Fruit fly (Drosophila melanogaster) whole organism, embryonic: ENCODE measurements around the gene Sytbeta.

ENCODE experiments used
- Antp ChIP-seq: fragments of 200-800 bp; sonication (Bioruptor generic); optimal IDR thresholded peaks from 3 replicates; lab custom pipeline; 2016; ENCODE audit warnings: missing biosample characterization, missing genetic modification characterization
- Bdp1 ChIP-seq: fragments of 200-800 bp; sonication (Bioruptor generic); optimal IDR thresholded peaks from 3 replicates; lab custom pipeline; 2016; ENCODE audit warnings: missing biosample characterization, missing genetic modification characterization
- Blimp-1 ChIP-seq: fragments of 200-800 bp; sonication (Bioruptor generic); optimal IDR thresholded peaks from 3 replicates; lab custom pipeline; 2018; ENCODE audit warnings: missing biosample characterization, missing genetic modification characterization, mild to moderate bottlenecking, moderate library complexity, missing genetic modification reagents
- CG10274 ChIP-seq: fragments of 200-800 bp; sonication (Bioruptor generic); optimal IDR thresholded peaks from 3 replicates; lab custom pipeline; 2017; ENCODE audit warnings: missing biosample characterization, mild to moderate bottlenecking, missing genetic modification characterization
- CG10321 ChIP-seq: fragments of 200-800 bp; sonication (Bioruptor generic); IDR thresholded peaks from 2 replicates; pipeline ENCODE4 v1.3.6; 2022; ENCODE audit warnings: missing biosample characterization, missing genetic modification characterization
- CG10462 ChIP-seq: fragments of 200-800 bp; sonication (Bioruptor generic); optimal IDR thresholded peaks from 2 replicates; lab custom pipeline; 2016; ENCODE audit warnings: missing biosample characterization, missing genetic modification characterization
- CG12659 ChIP-seq: fragments of 200-800 bp; sonication (Bioruptor generic); optimal IDR thresholded peaks from 3 replicates; lab custom pipeline; 2017; ENCODE audit warnings: mild to moderate bottlenecking, missing biosample characterization, missing genetic modification reagents, missing genetic modification characterization
- CG12942 ChIP-seq: fragments of 200-800 bp; sonication (Bioruptor generic); optimal IDR thresholded peaks from 3 replicates; lab custom pipeline; 2016; ENCODE audit warnings: missing biosample characterization, missing genetic modification characterization
- CG15073 ChIP-seq: fragments of 200-800 bp; sonication (Bioruptor generic); optimal IDR thresholded peaks from 2 replicates; lab custom pipeline; 2016; ENCODE audit warnings: missing biosample characterization, missing genetic modification characterization
- CG18476 ChIP-seq: fragments of 200-800 bp; sonication (Bioruptor generic); optimal IDR thresholded peaks from 2 replicates; lab custom pipeline; 2016; ENCODE audit warnings: missing biosample characterization, mild to moderate bottlenecking, missing genetic modification characterization
- CG2678 ChIP-seq: fragments of 200-800 bp; sonication (Bioruptor generic); optimal IDR thresholded peaks from 3 replicates; lab custom pipeline; 2019; ENCODE audit warnings: missing biosample characterization, mild to moderate bottlenecking, missing genetic modification characterization, moderate library complexity
- CG30020 ChIP-seq: fragments of 200-800 bp; optimal IDR thresholded peaks from 2 replicates; lab custom pipeline; 2019; ENCODE audit warnings: missing biosample characterization, mild to moderate bottlenecking, missing genetic modification characterization, moderate library complexity
- CG32767 ChIP-seq: fragments of 200-800 bp; sonication (Bioruptor generic); IDR thresholded peaks from 2 replicates; pipeline ENCODE4 v1.3.6; 2022; ENCODE audit warnings: missing biosample characterization, missing genetic modification characterization
- CG3838 ChIP-seq: fragments of 200-800 bp; sonication (Bioruptor generic); optimal IDR thresholded peaks from 3 replicates; lab custom pipeline; 2016; ENCODE audit warnings: missing biosample characterization, missing genetic modification characterization
- CG6689 ChIP-seq: fragments of 200-800 bp; sonication (Bioruptor generic); IDR thresholded peaks from 2 replicates; pipeline ENCODE4 v1.3.6; 2022; ENCODE audit warnings: missing biosample characterization, missing genetic modification characterization
- CG6791 ChIP-seq: fragments of 200-800 bp; sonication (Bioruptor generic); IDR thresholded peaks from 3 replicates; pipeline ENCODE4 v1.3.6; 2022; ENCODE audit warnings: missing biosample characterization, missing genetic modification characterization; ENCODE audit not compliant: partially characterized antibody
- CG7271 ChIP-seq: fragments of 200-800 bp; sonication (Bioruptor generic); optimal IDR thresholded peaks from 2 replicates; lab custom pipeline; 2018; ENCODE audit warnings: missing biosample characterization, mild to moderate bottlenecking, missing genetic modification characterization, moderate library complexity
- CG9215 ChIP-seq: fragments of 200-800 bp; sonication (Bioruptor generic); IDR thresholded peaks from 2 replicates; pipeline ENCODE4 v1.3.6; 2022; ENCODE audit warnings: missing biosample characterization, missing genetic modification characterization
- CG9727 ChIP-seq: fragments of 200-800 bp; sonication (Bioruptor generic); optimal IDR thresholded peaks from 3 replicates; lab custom pipeline; 2017; ENCODE audit warnings: missing biosample characterization, mild to moderate bottlenecking, missing genetic modification characterization
- CG9817 ChIP-seq: fragments of 200-800 bp; sonication (Bioruptor generic); optimal IDR thresholded peaks from 2 replicates; lab custom pipeline; 2018; ENCODE audit warnings: missing biosample characterization, mild to moderate bottlenecking, missing genetic modification characterization, moderate library complexity
- Dip3 ChIP-seq: fragments of 200-800 bp; sonication (Bioruptor generic); optimal IDR thresholded peaks from 3 replicates; lab custom pipeline; 2016; ENCODE audit warnings: missing biosample characterization, missing genetic modification characterization
- Elba2 ChIP-seq: fragments of 200-800 bp; sonication (Bioruptor generic); optimal IDR thresholded peaks from 3 replicates; lab custom pipeline; 2016; ENCODE audit warnings: missing biosample characterization, missing genetic modification characterization
- HmgZ ChIP-seq: fragments of 200-800 bp; sonication (Bioruptor generic); optimal IDR thresholded peaks from 2 replicates; lab custom pipeline; 2018; ENCODE audit warnings: missing biosample characterization, mild to moderate bottlenecking, missing genetic modification characterization
- Hmr ChIP-seq: fragments of 200-800 bp; sonication (Bioruptor generic); optimal IDR thresholded peaks from 3 replicates; lab custom pipeline; 2017; ENCODE audit warnings: mild to moderate bottlenecking, missing biosample characterization, missing genetic modification reagents, missing genetic modification characterization
- Hr3 ChIP-seq: fragments of 200-800 bp; sonication (Bioruptor generic); optimal IDR thresholded peaks from 3 replicates; lab custom pipeline; 2016; ENCODE audit warnings: missing biosample characterization, missing genetic modification characterization
- Hr39 ChIP-seq: fragments of >200 bp; optimal IDR thresholded peaks from 2 replicates; lab custom pipeline; 2017
- Myb ChIP-seq: fragments of 200-800 bp; sonication (Bioruptor generic); optimal IDR thresholded peaks from 2 replicates; lab custom pipeline; 2016; ENCODE audit warnings: missing biosample characterization, missing genetic modification characterization
- Oaz ChIP-seq: fragments of 200-800 bp; sonication (Bioruptor generic); IDR thresholded peaks from 2 replicates; pipeline ENCODE4 v1.3.6; 2022; ENCODE audit warnings: missing biosample characterization, missing genetic modification characterization
- Sox100B ChIP-seq: fragments of 200-800 bp; sonication (Bioruptor generic); optimal IDR thresholded peaks from 3 replicates; lab custom pipeline; 2018; ENCODE audit warnings: missing biosample characterization, mild to moderate bottlenecking, missing genetic modification characterization
- Sox102F ChIP-seq: fragments of 200-800 bp; sonication (Bioruptor generic); optimal IDR thresholded peaks from 2 replicates; lab custom pipeline; 2018; ENCODE audit warnings: missing biosample characterization, mild to moderate bottlenecking, missing genetic modification characterization, moderate library complexity
- Ssrp ChIP-seq: fragments of 200-800 bp; sonication (Bioruptor generic); optimal IDR thresholded peaks from 2 replicates; lab custom pipeline; 2018; ENCODE audit warnings: missing biosample characterization, mild to moderate bottlenecking, missing genetic modification characterization, moderate library complexity
- Xbp1 ChIP-seq: fragments of 200-800 bp; sonication (Bioruptor generic); optimal IDR thresholded peaks from 3 replicates; lab custom pipeline; 2016; ENCODE audit warnings: missing biosample characterization, mild to moderate bottlenecking, missing genetic modification characterization
- ap ChIP-seq: fragments of 200-800 bp; sonication (Bioruptor generic); IDR thresholded peaks from 2 replicates; pipeline ENCODE4 v1.3.6; 2022; ENCODE audit warnings: missing biosample characterization, missing genetic modification characterization
- az2 ChIP-seq: fragments of 200-800 bp; sonication (Bioruptor generic); optimal IDR thresholded peaks from 3 replicates; lab custom pipeline; 2016; ENCODE audit warnings: missing biosample characterization, missing genetic modification characterization
- bcd ChIP-seq: fragments of 200-800 bp; sonication (Bioruptor generic); optimal IDR thresholded peaks from 2 replicates; lab custom pipeline; 2017; ENCODE audit warnings: missing biosample characterization, mild to moderate bottlenecking, missing genetic modification characterization
- cad ChIP-seq: fragments of >200 bp; optimal IDR thresholded peaks from 2 replicates; lab custom pipeline; 2017; ENCODE audit warnings: missing biosample characterization, missing genetic modification characterization
- chn ChIP-seq: fragments of 200-800 bp; sonication (Bioruptor generic); optimal IDR thresholded peaks from 2 replicates; lab custom pipeline; 2016; ENCODE audit warnings: missing biosample characterization, missing genetic modification characterization
- cwo ChIP-seq: fragments of 200-800 bp; sonication (Bioruptor generic); optimal IDR thresholded peaks from 3 replicates; lab custom pipeline; 2017; ENCODE audit warnings: missing biosample characterization, missing genetic modification characterization, mild to moderate bottlenecking, moderate library complexity, missing genetic modification reagents
- emc ChIP-seq: fragments of 200-800 bp; sonication (Bioruptor generic); optimal IDR thresholded peaks from 2 replicates; lab custom pipeline; 2016; ENCODE audit warnings: missing biosample characterization, missing genetic modification characterization
- exex ChIP-seq: fragments of 200-800 bp; sonication (Bioruptor generic); optimal IDR thresholded peaks from 4 replicates; lab custom pipeline; 2018; ENCODE audit warnings: missing biosample characterization, mild to moderate bottlenecking, missing genetic modification characterization, moderate library complexity
- gsb-n ChIP-seq: fragments of 200-800 bp; sonication (Bioruptor generic); optimal IDR thresholded peaks from 3 replicates; lab custom pipeline; 2018; ENCODE audit warnings: missing biosample characterization, mild to moderate bottlenecking, missing genetic modification characterization
- hb ChIP-seq: fragments of 200-800 bp; sonication (Bioruptor generic); IDR thresholded peaks from 3 replicates; pipeline ENCODE4 v1.3.6; 2022; ENCODE audit warnings: missing biosample characterization, missing genetic modification characterization; ENCODE audit not compliant: partially characterized antibody
- pan ChIP-seq, 4 experiments: fragments of >200 bp in 3 of 4; fragments of 200-800 bp in 1 of 4; sonication (Bioruptor generic) in 1 of 4; optimal IDR thresholded peaks in 3 of 4; IDR thresholded peaks in 1 of 4; 2 replicates each; pipeline versions ENCODE4 v1.3.6 to Lab custom; 2017 to 2022; ENCODE audit warnings: missing biosample characterization in 2 of 4, missing genetic modification characterization in 2 of 4, mixed read lengths in 1 of 4
- peb ChIP-seq: fragments of 200-800 bp; sonication (Bioruptor generic); IDR thresholded peaks from 2 replicates; pipeline ENCODE4 v1.3.6; 2022; ENCODE audit warnings: missing biosample characterization, missing genetic modification characterization
- repo ChIP-seq: fragments of 200-800 bp; sonication (Bioruptor generic); optimal IDR thresholded peaks from 2 replicates; lab custom pipeline; 2016; ENCODE audit warnings: missing biosample characterization, missing genetic modification characterization
- sna ChIP-seq: fragments of 200-800 bp; sonication (Bioruptor generic); IDR thresholded peaks from 2 replicates; pipeline ENCODE4 v1.3.6; 2022; ENCODE audit warnings: missing biosample characterization, missing genetic modification characterization; ENCODE audit not compliant: partially characterized antibody
- twi ChIP-seq: fragments of 200-800 bp; optimal IDR thresholded peaks from 2 replicates; lab custom pipeline; 2019; ENCODE audit warnings: missing biosample characterization, mild to moderate bottlenecking, missing genetic modification characterization, moderate library complexity
- vnd ChIP-seq: fragments of 200-800 bp; sonication (Bioruptor generic); IDR thresholded peaks from 3 replicates; pipeline ENCODE4 v1.3.6; 2022; ENCODE audit warnings: missing biosample characterization, missing genetic modification characterization; ENCODE audit not compliant: partially characterized antibody

Sytbeta gene

dm6 chr3L:15098659-15099512 is 34.1 kb upstream of the Sytbeta start (continued):
- TF ChIP-seq CG12942 (GFP tag; lab: Kevin White, UChicago) (peak; percentile 61), ap (peak; percentile 79), Myb (GFP tag; lab: Kevin White, UChicago) (no peak), CG10321 (GFP tag; lab: Robert Waterston, UW) (peak; percentile 68; the same call in 1 of the 2 replicates), Sox102F (GFP tag; lab: Kevin White, UChicago) (peak; percentile 85), twi (peak; percentile 45), Hr39 (lab: Kevin White, UChicago) (no peak), cwo (GFP tag; lab: Kevin White, UChicago) (peak; percentile 92), chn (GFP tag; lab: Kevin White, UChicago) (no peak), CG3838 (GFP tag; lab: Kevin White, UChicago) (no peak), CG7271 (tag; lab: Kevin White, UChicago) (peak; percentile 93), CG10462 (GFP tag; lab: Kevin White, UChicago) (peak; percentile 37), repo (GFP tag; lab: Kevin White, UChicago) (peak; percentile 27), Antp (GFP tag; lab: Kevin White, UChicago) (peak; percentile 32), Hr3 (GFP tag; lab: Kevin White, UChicago) (peak; percentile 64), Blimp-1 (GFP tag; lab: Kevin White, UChicago) (peak; percentile 93), exex (peak; percentile 78), HmgZ (tag; lab: Kevin White, UChicago) (peak; percentile 22), CG6689 (peak; percentile 90), Oaz (GFP tag; lab: Robert Waterston, UW) (no peak), CG9727 (GFP tag; lab: Kevin White, UChicago) (peak; percentile 88), CG10274 (peak; percentile 31), CG30020 (tag; lab: Kevin White, UChicago) (peak; percentile 29), Ssrp (peak; percentile 82), CG2678 (peak; percentile 97), emc (GFP tag; lab: Kevin White, UChicago) (no peak), CG6791 (GFP tag; lab: Robert Waterston, UW) (no peak), cad (GFP tag; lab: Kevin White, UChicago) (no peak), CG9817 (peak; percentile 72), hb (no peak), bcd (GFP tag; lab: Kevin White, UChicago) (peak; percentile 82), Xbp1 (GFP tag; lab: Kevin White, UChicago) (peak; percentile 66), sna (GFP tag; lab: Robert Waterston, UW) (peak; percentile 34), gsb-n (tag; lab: Kevin White, UChicago) (peak; percentile 96), CG9215 (GFP tag; lab: Robert Waterston, UW) (no peak; the same call in 1 of the 2 replicates), vnd (GFP tag; lab: Robert Waterston, UW) (no peak), Dip3 (GFP tag; lab: Kevin White, UChicago) (no peak), CG15073 (GFP tag; lab: Kevin White, UChicago) (no peak), CG12659 (peak; percentile 76), Hmr (peak; percentile 86), CG32767 (GFP tag; lab: Robert Waterston, UW) (peak; percentile 87), az2 (peak; percentile 80), pan (optimal IDR thresholded peaks at IDR 0.05; lab: Kevin White, UChicago) (no peak), pan (GFP tag; optimal IDR thresholded peaks at IDR 0.05 in 1 of 2, IDR thresholded peaks at IDR 0.05 in 1 of 2) (peak in 1 of 2 experiments; percentile 91), Bdp1 (no peak), Sox100B (GFP tag; lab: Kevin White, UChicago) (peak; percentile 95), Elba2 (GFP tag; lab: Kevin White, UChicago) (no peak), peb (GFP tag; lab: Robert Waterston, UW) (peak; percentile 75), CG18476 (GFP tag; lab: Kevin White, UChicago) (peak; percentile 76)
